Fruit fly (Drosophila melanogaster): Measurements from ENCODE around the gene Cmpk.
A peak's percentile ranks its signal among the peaks of the same experiment; 100 is the strongest.

The Cmpk gene

dm6 chr3R:26059195-26059594, 4.0 kb upstream of the Cmpk start, which contains the start of the genes RpL34a and Trmt61 (continued):
- no peak for TF ChIP-seq CG4318 (GFP tag; optimal IDR thresholded peaks at IDR 0.05)
- TF ChIP-seq svp (GFP tag), result peak; percentile 90
- TF ChIP-seq Hr4 (GFP tag; optimal IDR thresholded peaks at IDR 0.05), result peak; percentile 47
- no peak for TF ChIP-seq Lpt (GFP tag; optimal IDR thresholded peaks at IDR 0.05)
- TF ChIP-seq net (GFP tag; optimal IDR thresholded peaks at IDR 0.05), result peak; percentile 59
- peak; percentile 56 for TF ChIP-seq Sox14 (GFP tag; optimal IDR thresholded peaks at IDR 0.05)
- TF ChIP-seq CG8632 (GFP tag; optimal IDR thresholded peaks at IDR 0.05), result peak; percentile 66
- peak; percentile 14 for TF ChIP-seq CG1621 (tag; optimal IDR thresholded peaks at IDR 0.05)
- TF ChIP-seq Gug (GFP tag; IDR thresholded peaks at IDR 0.05), result peak; percentile 31; the same call in 1 of the 2 replicates
- TF ChIP-seq Met (GFP tag; optimal IDR thresholded peaks at IDR 0.05), result peak; percentile 82
- TF ChIP-seq acj6 (GFP tag; optimal IDR thresholded peaks at IDR 0.05), result peak; percentile 68
- peak; percentile 75 to 89 for TF ChIP-seq ss (GFP tag; optimal IDR thresholded peaks at IDR 0.05)
- peak; percentile 81 for TF ChIP-seq lz (GFP tag; optimal IDR thresholded peaks at IDR 0.05)
- TF ChIP-seq OdsH (GFP tag; optimal IDR thresholded peaks at IDR 0.05), result peak; percentile 73
- peak; percentile 67 for TF ChIP-seq eg (GFP tag; IDR thresholded peaks at IDR 0.05)
- peak; percentile 77 for TF ChIP-seq achi (GFP tag; optimal IDR thresholded peaks at IDR 0.05)
- TF ChIP-seq CG11762 (GFP tag; optimal IDR thresholded peaks at IDR 0.05; ENCODE audit: insufficient read depth), result peak; percentile 73
- TF ChIP-seq dac (GFP tag; optimal IDR thresholded peaks at IDR 0.05), result no peak
- peak; percentile 76 for TF ChIP-seq CG10669 (GFP tag; optimal IDR thresholded peaks at IDR 0.05)
- peak; percentile 80 for TF ChIP-seq CG6808 (GFP tag; optimal IDR thresholded peaks at IDR 0.05)
- peak; percentile 79 for TF ChIP-seq CG9139 (GFP tag; optimal IDR thresholded peaks at IDR 0.05)
- no peak for TF ChIP-seq Hr38 (GFP tag; optimal IDR thresholded peaks at IDR 0.05)
- TF ChIP-seq CG15336 (GFP tag; IDR thresholded peaks at IDR 0.05), result peak; percentile 43; the same call in 1 of the 2 replicates
- no peak for TF ChIP-seq CG11294 (GFP tag; IDR thresholded peaks at IDR 0.05)
- peak; percentile 6 for TF ChIP-seq Sox15 (GFP tag; optimal IDR thresholded peaks at IDR 0.05)
- TF ChIP-seq pdm3 (GFP tag; optimal IDR thresholded peaks at IDR 0.05), result peak; percentile 79
- peak; percentile 64 for TF ChIP-seq Ets96B (tag; optimal IDR thresholded peaks at IDR 0.05)
- peak; percentile 50 for TF ChIP-seq Ets21C (GFP tag; optimal IDR thresholded peaks at IDR 0.05)
- peak; percentile 87 for TF ChIP-seq Eip75B (GFP tag; optimal IDR thresholded peaks at IDR 0.05)
- TF ChIP-seq CG8319 (GFP tag; optimal IDR thresholded peaks at IDR 0.05), result peak; percentile 58
- TF ChIP-seq CG11902 (GFP tag; optimal IDR thresholded peaks at IDR 0.05), result peak; percentile 41
- TF ChIP-seq Eip93F (GFP tag; optimal IDR thresholded peaks at IDR 0.05), result no peak
- TF ChIP-seq Blimp-1 (GFP tag; optimal IDR thresholded peaks at IDR 0.05), result peak; percentile 74
- peak; percentile 46 for TF ChIP-seq CG32006 (GFP tag; optimal IDR thresholded peaks at IDR 0.05)
- TF ChIP-seq CG7368 (GFP tag; optimal IDR thresholded peaks at IDR 0.05), result peak; percentile 62
- TF ChIP-seq salr (GFP tag; optimal IDR thresholded peaks at IDR 0.05), result peak; percentile 36 to 56

DNA sequence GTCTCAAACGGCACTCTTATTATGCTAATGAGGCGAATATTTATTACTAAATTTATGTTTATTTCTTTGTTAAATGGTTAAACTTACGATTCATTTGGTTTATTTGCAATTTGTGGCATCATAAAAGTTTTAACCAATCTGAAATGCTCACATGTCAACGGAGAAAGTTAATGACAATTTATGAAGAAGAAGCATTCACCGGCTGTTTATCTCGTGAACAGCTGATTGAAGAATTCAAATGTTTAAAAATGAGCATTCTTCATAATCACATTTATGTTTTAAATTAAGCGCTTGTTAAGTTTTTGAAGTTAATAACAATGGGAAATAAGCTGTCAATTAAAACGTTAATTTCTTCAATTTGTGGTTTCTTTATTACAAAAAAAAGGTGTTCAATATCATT, 2.8 kb upstream of the Cmpk start, which contains the start of the genes PIG-P and Tcs6:
TSS of gene PIG-P (minus strand) at position 158 of the 400 bp plus-strand sequence.
TSS of gene Tcs6 (minus strand) at position 158 of the 400 bp plus-strand sequence.
- TF ChIP-seq Eip78C (GFP tag) (peak; percentile 2), Smox (GFP tag; optimal IDR thresholded peaks at IDR 0.05) (no peak)

- TF ChIP-seq lz (GFP tag; optimal IDR thresholded peaks at IDR 0.05), result peak; percentile 9
- 0 out of 3 replicates have a peak, but pooled peaks have one; percentile 23 for TF ChIP-seq CG6163 (GFP tag; IDR thresholded peaks at IDR 0.05)
- TF ChIP-seq CG6854 (GFP tag; optimal IDR thresholded peaks at IDR 0.05), result peak; percentile 15
- peak; percentile 26 for TF ChIP-seq esn (GFP tag; optimal IDR thresholded peaks at IDR 0.05)
- TF ChIP-seq fkh (GFP tag; optimal IDR thresholded peaks at IDR 0.05), result no peak
These were observed 1.1 kb upstream of the Cmpk start, which contains the start of the genes Sld5 and CG14543 for dm6 chr3R:26056381-26056780. TSS of gene Sld5 (minus strand) at chr3R:26056547. TSS of gene CG14543 (plus strand) at chr3R:26056630.

All from whole organism, prepupa.